Worm (Caenorhabditis elegans): ENCODE data around the gene C44C11.6.

Gene C44C11.6

DNA sequence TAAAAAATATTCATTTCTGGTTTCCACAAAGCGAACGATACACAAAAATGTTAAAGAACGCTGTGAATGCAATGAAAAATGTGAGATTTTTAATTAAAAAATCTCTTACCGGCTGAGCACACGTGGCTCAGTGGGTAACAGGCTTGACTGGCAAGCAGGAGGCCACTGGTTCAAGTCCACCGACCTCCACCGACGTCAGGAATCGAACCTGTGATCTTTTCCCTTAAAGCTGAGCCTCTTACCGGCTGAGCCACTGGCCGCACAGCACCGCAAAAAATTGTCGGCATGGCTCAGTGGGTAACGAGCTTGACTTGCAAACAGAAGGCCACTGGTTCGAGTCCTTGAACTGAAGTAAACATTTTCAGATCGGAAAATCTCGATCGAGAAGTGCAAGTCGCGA lies at the start of gene C44C11.6:
Gene C44C11.6 (plus strand): TSS at position 23 of the 400 bp plus-strand sequence.
- no peak for TF ChIP-seq F39B2.1 (GFP tag; IDR thresholded peaks at IDR 0.05)
- TF ChIP-seq snpc-1.3 (tag; optimal IDR thresholded peaks at IDR 0.05; ENCODE audit: insufficient read depth) = no peak
- TF ChIP-seq B0035.1 (tag; optimal IDR thresholded peaks at IDR 0.05) = no peak
- TF ChIP-seq B0261.1 (tag; optimal IDR thresholded peaks at IDR 0.05) = no peak
- peak; percentile 15; the same call in 1 of the 2 replicates for TF ChIP-seq K11D2.4 (GFP tag; IDR thresholded peaks at IDR 0.05)
- no peak for TF ChIP-seq ztf-25 (GFP tag; IDR thresholded peaks at IDR 0.05)
- no peak for TF ChIP-seq F22D6.2 (tag; optimal IDR thresholded peaks at IDR 0.05)
- 0 out of 2 replicates have a peak, but pooled peaks have one; percentile 24 for TF ChIP-seq hsf-1 (GFP tag; IDR thresholded peaks at IDR 0.05)
- no peak for TF ChIP-seq hmg-20 (GFP tag; IDR thresholded peaks at IDR 0.05)
- TF ChIP-seq F57A8.1 (GFP tag; optimal IDR thresholded peaks at IDR 0.05) = no peak
- TF ChIP-seq lin-26 (GFP tag; IDR thresholded peaks at IDR 0.05) = 0 out of 2 replicates have a peak, but pooled peaks have one; percentile 53
- TF ChIP-seq pha-4 (tag; optimal IDR thresholded peaks at IDR 0.05) = no peak
- no peak for TF ChIP-seq D2030.7 (GFP tag; IDR thresholded peaks at IDR 0.05)
- TF ChIP-seq T26A5.8 (tag; optimal IDR thresholded peaks at IDR 0.05) = no peak
- no peak for TF ChIP-seq ztf-3 (GFP tag; optimal IDR thresholded peaks at IDR 0.05)
- 0 out of 2 replicates have a peak, but pooled peaks have one; percentile 24 for TF ChIP-seq nhr-120 (GFP tag; IDR thresholded peaks at IDR 0.05)
- TF ChIP-seq ekl-4 (GFP tag; IDR thresholded peaks at IDR 0.05) = no peak
- no peak for TF ChIP-seq let-526 (GFP tag; IDR thresholded peaks at IDR 0.05)
- TF ChIP-seq lin-54 (GFP tag; optimal IDR thresholded peaks at IDR 0.05) = no peak
- no peak for TF ChIP-seq ceh-58 (GFP tag; IDR thresholded peaks at IDR 0.05)
- no peak for TF ChIP-seq sptf-2 (GFP tag; optimal IDR thresholded peaks at IDR 0.05)
- TF ChIP-seq unc-130 (GFP tag; optimal IDR thresholded peaks at IDR 0.05) = no peak
- TF ChIP-seq hmg-1.2 (GFP tag; IDR thresholded peaks at IDR 0.05) = no peak
- TF ChIP-seq ceh-79 (tag; optimal IDR thresholded peaks at IDR 0.05) = no peak
- TF ChIP-seq attf-5 (GFP tag; optimal IDR thresholded peaks at IDR 0.05) = no peak
- TF ChIP-seq hlh-12 (tag; optimal IDR thresholded peaks at IDR 0.05) = no peak
- TF ChIP-seq nfya-2 (GFP tag; IDR thresholded peaks at IDR 0.05) = no peak
- TF ChIP-seq ceh-27 (GFP tag; optimal IDR thresholded peaks at IDR 0.05) = no peak
- no peak for TF ChIP-seq nhr-80 (tag; optimal IDR thresholded peaks at IDR 0.05)
- no peak for TF ChIP-seq B0019.2 (GFP tag; conservative IDR thresholded peaks at IDR 0.05)
- TF ChIP-seq bed-2 (GFP tag; IDR thresholded peaks at IDR 0.05) = no peak
- TF ChIP-seq aptf-2 (GFP tag; conservative IDR thresholded peaks at IDR 0.05) = no peak
- TF ChIP-seq attf-6 (GFP tag; IDR thresholded peaks at IDR 0.05) = no peak
- TF ChIP-seq F33H1.4 (GFP tag; IDR thresholded peaks at IDR 0.05) = 0 out of 2 replicates have a peak, but pooled peaks have one; percentile 16
- no peak for TF ChIP-seq sdz-38 (tag; optimal IDR thresholded peaks at IDR 0.05)
- TF ChIP-seq ztf-6 (GFP tag; IDR thresholded peaks at IDR 0.05) = no peak
- TF ChIP-seq athp-1 (tag; optimal IDR thresholded peaks at IDR 0.05) = no peak
- no peak for TF ChIP-seq ceh-40 (GFP tag; IDR thresholded peaks at IDR 0.05)
- no peak for TF ChIP-seq lin-40 (tag; optimal IDR thresholded peaks at IDR 0.05)
- no peak for TF ChIP-seq ccch-3 (GFP tag; optimal IDR thresholded peaks at IDR 0.05)
- TF ChIP-seq B0336.3 (GFP tag; IDR thresholded peaks at IDR 0.05) = no peak
- peak; percentile 83 for TF ChIP-seq zfh-2 (GFP tag; conservative IDR thresholded peaks at IDR 0.05)
- no peak for TF ChIP-seq F49E8.2 (tag; optimal IDR thresholded peaks at IDR 0.05; ENCODE audit: insufficient read depth)
- TF ChIP-seq ceh-100 (GFP tag; IDR thresholded peaks at IDR 0.05) = no peak
- TF ChIP-seq ama-1 (optimal IDR thresholded peaks at IDR 0.05) = no peak
- no peak for TF ChIP-seq ama-1 (GFP tag; optimal IDR thresholded peaks at IDR 0.05)
- TF ChIP-seq C06A6.2 (GFP tag; conservative IDR thresholded peaks at IDR 0.05) = no peak
- TF ChIP-seq nfya-1 (tag; optimal IDR thresholded peaks at IDR 0.05; ENCODE audit: borderline replicate concordance, insufficient read depth) = no peak
- TF ChIP-seq mcd-1 (GFP tag; IDR thresholded peaks at IDR 0.05) = peak; percentile 34
- no peak for TF ChIP-seq Y53G8AR.9 (GFP tag; conservative IDR thresholded peaks at IDR 0.05)

All from whole organism, young adult.